Worm (Caenorhabditis elegans): ENCODE data around the gene malt-1.

The malt-1 gene

ce11 chrII:6927603-6928002 lies 23.5 kb downstream of the malt-1 start, which contains the start of gene F22D3.4:
TSS of gene F22D3.4 (minus strand) at chrII:6927603.
- no peak for TF ChIP-seq nhr-77 (tag; optimal IDR thresholded peaks at IDR 0.05)
- TF ChIP-seq ztf-1 (GFP tag; conservative IDR thresholded peaks at IDR 0.05): no peak
- TF ChIP-seq nhr-10 (tag; optimal IDR thresholded peaks at IDR 0.05): no peak
- no peak for TF ChIP-seq ZK546.5 (tag; optimal IDR thresholded peaks at IDR 0.05)
- TF ChIP-seq skn-1 (tag; optimal IDR thresholded peaks at IDR 0.05): no peak
- TF ChIP-seq snpc-4 (tag; optimal IDR thresholded peaks at IDR 0.05): no peak
- no peak for TF ChIP-seq mbf-1 (tag; optimal IDR thresholded peaks at IDR 0.05)
- TF ChIP-seq Y55F3AM.14 (GFP tag; optimal IDR thresholded peaks at IDR 0.05): no peak
- no peak for TF ChIP-seq lsy-2 (tag; optimal IDR thresholded peaks at IDR 0.05)
- no peak for TF ChIP-seq lin-11 (tag; optimal IDR thresholded peaks at IDR 0.05)
- no peak for TF ChIP-seq lin-13 (GFP tag; optimal IDR thresholded peaks at IDR 0.05)

- no peak for TF ChIP-seq ZK546.5 (tag; optimal IDR thresholded peaks at IDR 0.05)
- no peak for TF ChIP-seq ceh-82 (tag; optimal IDR thresholded peaks at IDR 0.05)
- TF ChIP-seq sma-9 (GFP tag; optimal IDR thresholded peaks at IDR 0.05): peak; percentile 73
- TF ChIP-seq sma-9 (tag; optimal IDR thresholded peaks at IDR 0.05): no peak
Measured at ce11 chrII:6927034-6927433, 24.1 kb downstream of the malt-1 start.

- TF ChIP-seq lin-11 (tag; optimal IDR thresholded peaks at IDR 0.05) (peak; percentile 43), peb-1 (tag; optimal IDR thresholded peaks at IDR 0.05) (peak; percentile 14), sma-3 (GFP tag; optimal IDR thresholded peaks at IDR 0.05) (peak; percentile 55), nhr-12 (tag; optimal IDR thresholded peaks at IDR 0.05) (no peak), nhr-21 (tag; optimal IDR thresholded peaks at IDR 0.05) (peak; percentile 7), alr-1 (tag; optimal IDR thresholded peaks at IDR 0.05) (no peak), elt-1 (tag; optimal IDR thresholded peaks at IDR 0.05) (no peak), R02D3.7 (tag; optimal IDR thresholded peaks at IDR 0.05) (no peak), ztf-4 (tag; optimal IDR thresholded peaks at IDR 0.05) (peak; percentile 61), egl-27 (tag; optimal IDR thresholded peaks at IDR 0.05) (peak; percentile 65), nhr-129 (tag; optimal IDR thresholded peaks at IDR 0.05) (peak; percentile 78), nhr-6 (tag; optimal IDR thresholded peaks at IDR 0.05) (no peak), Y55F3AM.14 (GFP tag; optimal IDR thresholded peaks at IDR 0.05) (peak; percentile 60), F13H6.1 (tag; optimal IDR thresholded peaks at IDR 0.05) (peak; percentile 86), crh-2 (tag; optimal IDR thresholded peaks at IDR 0.05) (peak; percentile 86), unc-55 (GFP tag; optimal IDR thresholded peaks at IDR 0.05) (peak; percentile 88), ama-1 (optimal IDR thresholded peaks at IDR 0.05) (peak; percentile 46), nhr-77 (tag; optimal IDR thresholded peaks at IDR 0.05) (no peak), mab-5 (tag; optimal IDR thresholded peaks at IDR 0.05) (peak; percentile 20), ZK546.5 (tag; optimal IDR thresholded peaks at IDR 0.05) (no peak), unc-62 (GFP tag; optimal IDR thresholded peaks at IDR 0.05) (no peak), mdl-1 (tag; optimal IDR thresholded peaks at IDR 0.05) (peak; percentile 26 to 77), ceh-82 (tag; optimal IDR thresholded peaks at IDR 0.05) (no peak), zag-1 (tag; optimal IDR thresholded peaks at IDR 0.05) (peak; percentile 86), lsy-2 (tag; optimal IDR thresholded peaks at IDR 0.05) (peak; percentile 45 to 77), nhr-11 (tag; optimal IDR thresholded peaks at IDR 0.05) (no peak), nhr-25 (tag; optimal IDR thresholded peaks at IDR 0.05) (peak; percentile 60), gmeb-1 (tag; optimal IDR thresholded peaks at IDR 0.05) (peak; percentile 47), fos-1 (tag; optimal IDR thresholded peaks at IDR 0.05) (peak; percentile 92), mbf-1 (tag; optimal IDR thresholded peaks at IDR 0.05) (no peak), elt-3 (tag; optimal IDR thresholded peaks at IDR 0.05) (no peak), sem-4 (tag; optimal IDR thresholded peaks at IDR 0.05) (peak; percentile 44), snpc-4 (tag; optimal IDR thresholded peaks at IDR 0.05) (peak; percentile 30), sma-9 (GFP tag; optimal IDR thresholded peaks at IDR 0.05) (peak; percentile 80), sma-9 (tag; optimal IDR thresholded peaks at IDR 0.05) (no peak), C34F6.9 (tag; optimal IDR thresholded peaks at IDR 0.05) (peak; percentile 77), lin-13 (GFP tag; optimal IDR thresholded peaks at IDR 0.05) (peak; percentile 39), blmp-1 (tag; optimal IDR thresholded peaks at IDR 0.05; ENCODE audit: insufficient read depth) (peak; percentile 82), nhr-10 (tag; optimal IDR thresholded peaks at IDR 0.05) (no peak)
Measured at ce11 chrII:6926488-6926887, 24.6 kb downstream of the malt-1 start.

Measured in whole organism, L2 larva.